Worm (Caenorhabditis elegans) whole organism, L1 larva: Measurements from ENCODE around the gene C03B1.10.
A peak's percentile ranks its signal among the peaks of the same experiment; 100 is the strongest.

Source experiments
- C34B4.2 ChIP-seq: sonication (generic microtip); optimal IDR thresholded peaks from 2 replicates; lab custom pipeline; 2017; ENCODE audit warnings: mild to moderate bottlenecking, missing genetic modification characterization, missing compliant biosample characterization
- aly-2 ChIP-seq: fragments of 150-350 bp; optimal IDR thresholded peaks from 2 replicates; lab custom pipeline; 2014; ENCODE audit warnings: missing biosample characterization, missing genetic modification characterization
- ama-1 ChIP-seq: fragments of 150-350 bp; optimal IDR thresholded peaks from 2 replicates; lab custom pipeline; 2014
- blmp-1 ChIP-seq: fragments of 150-350 bp; optimal IDR thresholded peaks from 2 replicates; lab custom pipeline; 2014; ENCODE audit warnings: missing biosample characterization, missing genetic modification characterization
- ceh-63 ChIP-seq: fragments of 200-800 bp; sonication (Bioruptor generic); optimal IDR thresholded peaks from 2 replicates; lab custom pipeline; 2018; ENCODE audit warnings: mild to moderate bottlenecking, missing genetic modification characterization, missing compliant biosample characterization
- ceh-82 ChIP-seq, 3 experiments: fragments of 150-350 bp in 1 of 3; sonication (generic microtip) in 2 of 3; optimal IDR thresholded peaks; 2 replicates each; lab custom pipeline; 2014 to 2017; ENCODE audit warnings: missing biosample characterization in 3 of 3, missing genetic modification characterization in 3 of 3
- ceh-88 ChIP-seq: fragments of 200-800 bp; sonication (Bioruptor generic); IDR thresholded peaks from 2 replicates; pipeline ENCODE4 v1.3.6; 2022; ENCODE audit warnings: missing genetic modification characterization, missing compliant biosample characterization
- ceh-90 ChIP-seq: sonication (generic microtip); optimal IDR thresholded peaks from 2 replicates; lab custom pipeline; 2016; ENCODE audit warnings: missing genetic modification characterization, missing compliant biosample characterization
- dpl-1 ChIP-seq, 3 experiments: fragments of 150-350 bp in 2 of 3; sonication (generic microtip) in 1 of 3; optimal IDR thresholded peaks; 2 replicates each; lab custom pipeline; 2014 to 2017; ENCODE audit warnings: missing biosample characterization in 3 of 3, missing genetic modification characterization in 3 of 3, missing genetic modification reagents in 3 of 3
- dsc-1 ChIP-seq: sonication (generic microtip); optimal IDR thresholded peaks from 2 replicates; lab custom pipeline; 2016; ENCODE audit warnings: mild to moderate bottlenecking, missing genetic modification characterization, missing compliant biosample characterization
- efl-1 ChIP-seq, 4 experiments: fragments of 150-350 bp; optimal IDR thresholded peaks in 3 of 4; peaks in 1 of 4; 1 replicate in 1 of 4; 2 replicates in 3 of 4; lab custom pipeline; 2014; ENCODE audit warnings: missing biosample characterization in 2 of 4, missing genetic modification characterization in 2 of 4, missing genetic modification reagents in 2 of 4
- egl-13 ChIP-seq: sonication (generic microtip); optimal IDR thresholded peaks from 2 replicates; lab custom pipeline; 2016; ENCODE audit warnings: missing genotype, missing genetic modification reagents, missing genetic modification characterization, missing compliant biosample characterization
- egl-27 ChIP-seq, 2 experiments: fragments of 150-350 bp in 1 of 2; sonication (generic microtip); optimal IDR thresholded peaks; 3 replicates each; lab custom pipeline; 2017 to 2018; ENCODE audit warnings: missing biosample characterization in 2 of 2, missing genetic modification characterization in 2 of 2, missing genetic modification reagents in 2 of 2
- elt-2 ChIP-seq: sonication (generic microtip); optimal IDR thresholded peaks from 2 replicates; lab custom pipeline; 2016; ENCODE audit warnings: missing genetic modification characterization, mild to moderate bottlenecking, inconsistent platforms, missing compliant biosample characterization, missing genetic modification reagents
- elt-3 ChIP-seq, 6 experiments: fragments of 150-350 bp in 1 of 6; sonication (generic microtip); optimal IDR thresholded peaks; 2 replicates each; lab custom pipeline; 2017 to 2018; ENCODE audit warnings: missing biosample characterization in 6 of 6, missing genetic modification characterization in 6 of 6, inconsistent platforms in 1 of 6
- ets-5 ChIP-seq: fragments of 200-800 bp; sonication (Bioruptor generic); IDR thresholded peaks from 2 replicates; pipeline ENCODE4 v1.3.6; 2022; ENCODE audit warnings: missing genetic modification characterization, missing compliant biosample characterization
- fkh-8 ChIP-seq: sonication (generic microtip); optimal IDR thresholded peaks from 2 replicates; lab custom pipeline; 2016; ENCODE audit warnings: mild to moderate bottlenecking, missing genetic modification characterization, missing compliant biosample characterization
- hlh-17 ChIP-seq: fragments of 200-800 bp; sonication (Bioruptor generic); optimal IDR thresholded peaks from 2 replicates; lab custom pipeline; 2018; ENCODE audit warnings: missing genetic modification characterization, mild to moderate bottlenecking, missing compliant biosample characterization, moderate library complexity, borderline replicate concordance
- irx-1 ChIP-seq: sonication (generic microtip); optimal IDR thresholded peaks from 2 replicates; lab custom pipeline; 2016; ENCODE audit warnings: missing genetic modification characterization, missing compliant biosample characterization
- lin-13 ChIP-seq: fragments of 150-350 bp; optimal IDR thresholded peaks from 2 replicates; lab custom pipeline; 2014; ENCODE audit warnings: missing biosample characterization, missing genetic modification reagents, missing genetic modification characterization
- lin-35 ChIP-seq, 2 experiments: fragments of 150-350 bp; optimal IDR thresholded peaks; 2 replicates each; lab custom pipeline; 2014; ENCODE audit warnings: missing biosample characterization in 2 of 2, missing genetic modification characterization in 2 of 2, missing genetic modification reagents in 2 of 2
- lin-39 ChIP-seq: fragments of 150-350 bp; optimal IDR thresholded peaks from 2 replicates; lab custom pipeline; 2014; ENCODE audit warnings: missing biosample characterization, missing genetic modification reagents, missing genetic modification characterization
- lir-3 ChIP-seq: sonication (generic microtip); optimal IDR thresholded peaks from 2 replicates; lab custom pipeline; 2016; ENCODE audit warnings: mild to moderate bottlenecking, missing genetic modification characterization, moderate library complexity, missing compliant biosample characterization; ENCODE audit not compliant: poor library complexity
- lsy-2 ChIP-seq, 2 experiments: fragments of 150-350 bp; optimal IDR thresholded peaks; 2 replicates each; lab custom pipeline; 2014; ENCODE audit warnings: missing biosample characterization in 2 of 2, missing genetic modification characterization in 2 of 2
- mdl-1 ChIP-seq, 2 experiments: fragments of 150-350 bp; optimal IDR thresholded peaks; 2 replicates each; lab custom pipeline; 2014 to 2017; ENCODE audit warnings: missing biosample characterization in 2 of 2, missing genetic modification characterization in 2 of 2, inconsistent platforms in 1 of 2
- mef-2 ChIP-seq: fragments of 150-350 bp; optimal IDR thresholded peaks from 2 replicates; lab custom pipeline; 2014; ENCODE audit warnings: missing biosample characterization, missing genetic modification characterization
- mep-1 ChIP-seq: fragments of 150-350 bp; optimal IDR thresholded peaks from 2 replicates; lab custom pipeline; 2014; ENCODE audit warnings: missing biosample characterization, missing genetic modification characterization
- nhr-11 ChIP-seq: fragments of 150-350 bp; optimal IDR thresholded peaks from 2 replicates; lab custom pipeline; 2014; ENCODE audit warnings: missing biosample characterization, missing genetic modification characterization
- nhr-19 ChIP-seq: fragments of 200-800 bp; sonication (Bioruptor generic); conservative IDR thresholded peaks from 2 replicates; pipeline ENCODE4 v1.3.6; 2022; ENCODE audit warnings: missing genetic modification characterization, missing compliant biosample characterization
- nhr-20 ChIP-seq: sonication (generic microtip); optimal IDR thresholded peaks from 2 replicates; lab custom pipeline; 2016; ENCODE audit warnings: mild to moderate bottlenecking, missing genetic modification characterization, missing compliant biosample characterization
- nhr-28 ChIP-seq: fragments of 150-350 bp; optimal IDR thresholded peaks from 2 replicates; lab custom pipeline; 2014; ENCODE audit warnings: missing biosample characterization, missing genetic modification characterization
- nhr-47 ChIP-seq: sonication (generic microtip); optimal IDR thresholded peaks from 2 replicates; lab custom pipeline; 2016; ENCODE audit warnings: mild to moderate bottlenecking, missing genetic modification characterization, moderate library complexity, missing compliant biosample characterization
- nhr-71 ChIP-seq: sonication (generic microtip); optimal IDR thresholded peaks from 2 replicates; lab custom pipeline; 2016; ENCODE audit warnings: mild to moderate bottlenecking, missing genetic modification characterization, moderate library complexity, missing compliant biosample characterization
- nhr-76 ChIP-seq: sonication (generic microtip); optimal IDR thresholded peaks from 2 replicates; lab custom pipeline; 2017; ENCODE audit warnings: missing biosample characterization, missing genetic modification characterization
- nhr-77 ChIP-seq: fragments of 150-350 bp; optimal IDR thresholded peaks from 2 replicates; lab custom pipeline; 2014; ENCODE audit warnings: missing biosample characterization, missing genetic modification characterization
- nhr-90 ChIP-seq: sonication (generic microtip); optimal IDR thresholded peaks from 2 replicates; lab custom pipeline; 2016; ENCODE audit warnings: mild to moderate bottlenecking, missing genetic modification characterization, missing compliant biosample characterization; ENCODE audit not compliant: poor library complexity
- pqm-1 ChIP-seq: sonication (generic microtip); optimal IDR thresholded peaks from 3 replicates; lab custom pipeline; 2017; ENCODE audit warnings: missing biosample characterization, missing genetic modification characterization
- rnt-1 ChIP-seq: sonication (generic microtip); optimal IDR thresholded peaks from 2 replicates; lab custom pipeline; 2016; ENCODE audit warnings: mild to moderate bottlenecking, missing genetic modification characterization, moderate library complexity, missing compliant biosample characterization
- skn-1 ChIP-seq: fragments of 150-350 bp; optimal IDR thresholded peaks from 2 replicates; lab custom pipeline; 2014; ENCODE audit warnings: missing biosample characterization, missing genetic modification characterization
- snu-23 ChIP-seq: sonication (generic microtip); optimal IDR thresholded peaks from 2 replicates; lab custom pipeline; 2016; ENCODE audit warnings: missing genetic modification characterization, missing compliant biosample characterization
- sox-4 ChIP-seq: sonication (generic microtip); optimal IDR thresholded peaks from 2 replicates; lab custom pipeline; 2016; ENCODE audit warnings: missing genetic modification characterization, missing compliant biosample characterization
- swsn-7 ChIP-seq: sonication (generic microtip); optimal IDR thresholded peaks from 2 replicates; lab custom pipeline; 2016; ENCODE audit warnings: missing genetic modification characterization, missing compliant biosample characterization
- tbx-2 ChIP-seq: sonication (generic microtip); optimal IDR thresholded peaks from 2 replicates; lab custom pipeline; 2016; ENCODE audit warnings: missing genetic modification characterization, missing compliant biosample characterization
- tlp-1 ChIP-seq: fragments of 150-350 bp; optimal IDR thresholded peaks from 2 replicates; lab custom pipeline; 2014; ENCODE audit warnings: missing biosample characterization, missing genetic modification characterization
- unc-130 ChIP-seq: fragments of 150-350 bp; optimal IDR thresholded peaks from 2 replicates; lab custom pipeline; 2017; ENCODE audit warnings: missing biosample characterization, missing genetic modification characterization, inconsistent platforms
- unc-30 ChIP-seq: sonication (generic microtip); optimal IDR thresholded peaks from 2 replicates; lab custom pipeline; 2017; ENCODE audit warnings: missing biosample characterization, missing genetic modification characterization
- unc-86 ChIP-seq: sonication (generic microtip); optimal IDR thresholded peaks from 2 replicates; lab custom pipeline; 2016; ENCODE audit warnings: missing genetic modification characterization, missing compliant biosample characterization
- vab-15 ChIP-seq: sonication (generic microtip); optimal IDR thresholded peaks from 2 replicates; lab custom pipeline; 2017; ENCODE audit warnings: missing genotype, mild to moderate bottlenecking, missing genetic modification characterization, missing compliant biosample characterization
- xbp-1 ChIP-seq: sonication (generic microtip); optimal IDR thresholded peaks from 2 replicates; lab custom pipeline; 2016; ENCODE audit warnings: missing genetic modification characterization, missing compliant biosample characterization
- zip-4 ChIP-seq: fragments of 200-800 bp; sonication (Bioruptor generic); optimal IDR thresholded peaks from 2 replicates; lab custom pipeline; 2018; ENCODE audit warnings: mild to moderate bottlenecking, missing genetic modification characterization, moderate library complexity, missing compliant biosample characterization

Gene C03B1.10

DNA sequence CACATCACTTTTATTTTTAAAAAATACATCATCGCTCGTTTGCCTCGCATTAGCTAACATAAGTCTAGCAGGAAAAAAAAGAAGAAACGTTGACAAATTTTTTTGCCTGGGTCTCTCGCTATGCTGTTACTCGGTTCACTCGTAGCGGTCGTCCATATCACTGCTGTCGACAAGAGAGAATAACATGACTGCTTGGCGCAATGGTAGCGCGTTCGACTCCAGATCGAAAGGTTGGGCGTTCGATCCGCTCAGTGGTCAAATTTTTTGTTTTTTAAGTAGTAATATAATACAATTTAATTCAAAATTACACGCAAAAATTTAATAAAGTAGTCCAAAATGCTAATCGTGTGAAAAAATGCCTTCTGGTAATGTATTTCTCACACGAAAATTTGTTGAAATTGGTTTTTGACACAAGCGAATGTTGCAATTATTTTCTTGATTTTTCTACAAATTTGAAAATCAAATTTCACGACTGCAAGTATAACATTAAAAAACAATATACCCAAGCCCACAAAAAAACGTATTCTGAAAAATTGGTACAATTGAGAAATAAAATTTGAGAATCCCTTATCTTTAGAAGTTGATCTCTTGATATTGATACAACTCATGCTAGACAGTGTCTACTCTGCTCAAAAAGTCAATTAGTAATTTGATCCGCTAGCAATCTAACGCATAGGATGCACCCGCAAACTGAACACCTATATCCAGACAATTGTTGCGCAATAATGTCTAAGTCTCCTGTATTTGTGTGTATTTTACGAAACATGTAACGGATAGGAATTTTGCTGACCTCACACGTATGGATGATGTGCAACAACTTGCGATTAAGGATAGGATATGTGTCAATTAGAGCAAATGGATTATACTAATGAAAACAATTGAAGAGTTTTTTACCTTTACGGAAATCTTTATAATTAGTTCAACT, 13.8 kb upstream of the C03B1.10 start:
- TF ChIP-seq snu-23 (GFP tag; lab: Kevin White, UChicago) (peak; percentile 75), irx-1 (tag; lab: Kevin White, UChicago) (peak; percentile 49), hlh-17 (GFP tag; lab: Kevin White, UChicago) (no peak), tlp-1 (tag; lab: Kevin White, UChicago) (no peak), vab-15 (tag; lab: Kevin White, UChicago) (no peak), nhr-76 (tag; lab: Kevin White, UChicago) (no peak), ceh-63 (GFP tag; lab: Kevin White, UChicago) (no peak), elt-2 (tag; lab: Kevin White, UChicago) (no peak), nhr-90 (peak; percentile 59), blmp-1 (tag; lab: Kevin White, UChicago) (no peak), swsn-7 (tag; lab: Kevin White, UChicago) (peak; percentile 66), C34B4.2 (no peak), dpl-1 (GFP tag; optimal IDR thresholded peaks at IDR 0.05; lab: Kevin White, UChicago) (peak in 1 of 3 experiments; percentile 1), fkh-8 (tag; lab: Kevin White, UChicago) (peak; percentile 29), aly-2 (tag; lab: Kevin White, UChicago) (no peak), ets-5 (no peak), unc-130 (peak; percentile 41), tbx-2 (tag; lab: Kevin White, UChicago) (peak; percentile 41), ama-1 (lab: Kevin White, UChicago) (no peak), nhr-11 (no peak), lsy-2 (tag; optimal IDR thresholded peaks at IDR 0.05; lab: Kevin White, UChicago) (peak; percentile 24 to 51), nhr-20 (tag; lab: Kevin White, UChicago) (peak; percentile 69), unc-86 (tag; lab: Kevin White, UChicago) (peak; percentile 20), nhr-28 (tag; lab: Kevin White, UChicago) (no peak), skn-1 (tag; lab: Kevin White, UChicago) (peak; percentile 35), lin-13 (GFP tag; lab: Kevin White, UChicago) (no peak), dsc-1 (peak; percentile 78), ceh-82 (tag; optimal IDR thresholded peaks at IDR 0.05; lab: Kevin White, UChicago) (peak; percentile 21 to 30 (median 25)), sox-4 (tag; lab: Kevin White, UChicago) (peak; percentile 21), lin-39 (tag; lab: Kevin White, UChicago) (no peak), pqm-1 (tag; lab: Kevin White, UChicago) (no peak), ceh-88 (GFP tag; lab: Robert Waterston, UW) (no peak), nhr-77 (tag; lab: Kevin White, UChicago) (peak; percentile 41), unc-30 (tag; lab: Kevin White, UChicago) (no peak), elt-3 (tag; optimal IDR thresholded peaks at IDR 0.05; lab: Kevin White, UChicago) (peak in 1 of 6 experiments; percentile 60), mep-1 (peak; percentile 46), efl-1 (optimal IDR thresholded peaks at IDR 0.05; lab: Kevin White, UChicago) (no peak), efl-1 (GFP tag; optimal IDR thresholded peaks at IDR 0.05 in 1 of 2; lab: Kevin White, UChicago) (peak; percentile 21 to 81), lir-3 (tag; lab: Kevin White, UChicago) (peak; percentile 46), mdl-1 (tag; optimal IDR thresholded peaks at IDR 0.05; lab: Kevin White, UChicago) (peak in 1 of 2 experiments; percentile 65), lin-35 (GFP tag; optimal IDR thresholded peaks at IDR 0.05; lab: Kevin White, UChicago) (peak in 1 of 2 experiments; percentile 67), egl-27 (tag; optimal IDR thresholded peaks at IDR 0.05; lab: Kevin White, UChicago) (no peak), nhr-47 (tag; lab: Kevin White, UChicago) (peak; percentile 77), rnt-1 (tag; lab: Kevin White, UChicago) (peak; percentile 60), egl-13 (peak; percentile 70), mef-2 (tag; lab: Kevin White, UChicago) (no peak), nhr-71 (tag; lab: Kevin White, UChicago) (peak; percentile 73), zip-4 (GFP tag; lab: Kevin White, UChicago) (no peak), nhr-19 (peak; percentile 58), xbp-1 (tag; lab: Kevin White, UChicago) (peak; percentile 74), ceh-90 (tag; lab: Kevin White, UChicago) (no peak)
